Worm (Caenorhabditis elegans) whole organism, late embryonic: ENCODE data around the gene tomm-70.

Experiments
- K02D7.2 ChIP-seq: sonication (generic microtip); optimal IDR thresholded peaks from 2 replicates; lab custom pipeline; 2017; ENCODE audit warnings: mild to moderate bottlenecking, missing genetic modification characterization, missing compliant biosample characterization
- ama-1 ChIP-seq: fragments of 150-350 bp; optimal IDR thresholded peaks from 2 replicates; lab custom pipeline; 2014
- ceh-19 ChIP-seq: fragments of 200-800 bp; sonication (Bioruptor generic); optimal IDR thresholded peaks from 2 replicates; lab custom pipeline; 2018; ENCODE audit warnings: mild to moderate bottlenecking, missing genetic modification characterization, missing compliant biosample characterization
- ceh-24 ChIP-seq: sonication (generic microtip); optimal IDR thresholded peaks from 2 replicates; lab custom pipeline; 2016; ENCODE audit warnings: mild to moderate bottlenecking, missing genetic modification characterization, missing compliant biosample characterization
- elt-2 ChIP-seq: sonication (generic microtip); optimal IDR thresholded peaks from 2 replicates; lab custom pipeline; 2016; ENCODE audit warnings: missing genetic modification reagents, missing genetic modification characterization, missing compliant biosample characterization
- hlh-15 ChIP-seq: sonication (generic microtip); optimal IDR thresholded peaks from 2 replicates; lab custom pipeline; 2016; ENCODE audit warnings: missing genetic modification characterization, missing compliant biosample characterization
- nfya-1 ChIP-seq: sonication (generic microtip); optimal IDR thresholded peaks from 2 replicates; lab custom pipeline; 2017; ENCODE audit warnings: missing genetic modification characterization, mild to moderate bottlenecking, missing compliant biosample characterization, antibody characterized with exemption, moderate library complexity
- nhr-11 ChIP-seq: fragments of 150-350 bp; optimal IDR thresholded peaks from 2 replicates; lab custom pipeline; 2014; ENCODE audit warnings: missing biosample characterization, missing genetic modification characterization
- pax-1 ChIP-seq: fragments of 150-350 bp; optimal IDR thresholded peaks from 2 replicates; lab custom pipeline; 2014; ENCODE audit warnings: missing biosample characterization, missing genetic modification characterization
- pha-2 ChIP-seq: sonication (generic microtip); optimal IDR thresholded peaks from 2 replicates; lab custom pipeline; 2017; ENCODE audit warnings: mild to moderate bottlenecking, missing genetic modification characterization, missing compliant biosample characterization
- tbx-2 ChIP-seq: sonication (generic microtip); optimal IDR thresholded peaks from 2 replicates; lab custom pipeline; 2016; ENCODE audit warnings: missing genetic modification characterization, missing compliant biosample characterization
- zip-5 ChIP-seq: sonication (generic microtip); optimal IDR thresholded peaks from 2 replicates; lab custom pipeline; 2016; ENCODE audit warnings: missing genetic modification characterization, missing compliant biosample characterization

ce11 chrIII:8767889-8768361 is 13.4 kb upstream of the tomm-70 start, which contains the start of gene mtss-1:
- TF ChIP-seq nfya-1 (tag; lab: Kevin White, UChicago) (peak; percentile 78), ama-1 (lab: Kevin White, UChicago) (no peak), pha-2 (tag; lab: Kevin White, UChicago) (peak; percentile 74), pax-1 (tag; lab: Kevin White, UChicago) (no peak), hlh-15 (tag; lab: Kevin White, UChicago) (peak; percentile 59), nhr-11 (no peak), ceh-19 (GFP tag; lab: Kevin White, UChicago) (peak; percentile 77), zip-5 (peak; percentile 66), tbx-2 (peak; percentile 72), K02D7.2 (tag; lab: Kevin White, UChicago) (peak; percentile 74), ceh-24 (tag; lab: Kevin White, UChicago) (peak; percentile 56), elt-2 (tag; lab: Kevin White, UChicago) (peak; percentile 92)
